Fruit fly (Drosophila melanogaster) Kc167 (cell line): Measurements from ENCODE around the gene Fdx1.

Source experiments
- Sin3A ChIP-seq: fragments of >200 bp; optimal IDR thresholded peaks from 2 replicates; lab custom pipeline; 2018; ENCODE audit warnings: missing external identifiers
- psq ChIP-seq: fragments of >200 bp; optimal IDR thresholded peaks from 2 replicates; lab custom pipeline; 2017; ENCODE audit warnings: missing external identifiers

DNA sequence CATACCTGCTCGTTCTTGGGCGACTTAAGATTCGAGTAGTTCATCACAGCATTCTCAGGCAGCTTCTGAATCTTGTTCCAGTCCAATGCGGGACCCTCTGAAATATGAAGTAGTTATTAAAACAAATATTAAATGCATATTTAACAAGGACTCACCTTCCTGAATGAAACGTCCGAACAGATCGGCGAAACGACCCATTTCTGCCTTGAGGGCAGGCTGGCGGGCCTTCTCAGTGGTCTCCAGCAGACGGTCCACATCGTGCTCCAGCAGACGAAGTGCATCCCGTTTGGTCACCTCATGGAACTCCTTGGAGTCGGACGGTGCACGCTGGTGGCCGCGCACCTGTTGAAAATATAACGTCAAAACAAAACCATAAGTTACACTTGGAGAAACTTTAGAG lies 17.3 kb downstream of the Fdx1 start, which contains the start of gene CG32040:
- TF ChIP-seq Sin3A (lab: Kevin White, UChicago) (no peak), psq (lab: Kevin White, UChicago) (no peak)
